Fruit fly (Drosophila melanogaster) whole organism, embryonic: ENCODE measurements around the gene polo.

Experiments
- ATbp ChIP-seq: fragments of 200-800 bp; sonication (Bioruptor generic); optimal IDR thresholded peaks from 2 replicates; lab custom pipeline; 2017; ENCODE audit warnings: missing biosample characterization, mild to moderate bottlenecking, missing genetic modification characterization, missing genetic modification reagents
- Adf1 ChIP-seq: fragments of 200-800 bp; sonication (Bioruptor generic); IDR thresholded peaks from 2 replicates; pipeline ENCODE4 v1.3.6; 2022; ENCODE audit warnings: missing biosample characterization, missing genetic modification characterization
- Antp ChIP-seq: fragments of 200-800 bp; sonication (Bioruptor generic); optimal IDR thresholded peaks from 3 replicates; lab custom pipeline; 2016; ENCODE audit warnings: missing biosample characterization, missing genetic modification characterization
- Bgb ChIP-seq: fragments of 200-800 bp; sonication (Bioruptor generic); IDR thresholded peaks from 2 replicates; pipeline ENCODE4 v1.3.6; 2022; ENCODE audit warnings: missing biosample characterization, missing genetic modification characterization; ENCODE audit not compliant: partially characterized antibody
- CG11247 ChIP-seq: fragments of 200-800 bp; sonication (Bioruptor generic); IDR thresholded peaks from 2 replicates; pipeline ENCODE4 v1.3.6; 2022; ENCODE audit warnings: missing biosample characterization, missing genetic modification characterization
- CG12391 ChIP-seq: fragments of 200-800 bp; sonication (Bioruptor generic); optimal IDR thresholded peaks from 3 replicates; lab custom pipeline; 2018; ENCODE audit warnings: missing biosample characterization, mild to moderate bottlenecking, missing genetic modification characterization, moderate library complexity
- CG12769 ChIP-seq: fragments of 200-800 bp; sonication (Bioruptor generic); optimal IDR thresholded peaks from 2 replicates; lab custom pipeline; 2019; ENCODE audit warnings: missing biosample characterization, mild to moderate bottlenecking, missing genetic modification characterization, moderate library complexity
- CG13287 ChIP-seq: fragments of 200-800 bp; sonication (Bioruptor generic); IDR thresholded peaks from 2 replicates; pipeline ENCODE4 v1.3.6; 2022; ENCODE audit warnings: missing biosample characterization, missing genetic modification characterization; ENCODE audit not compliant: partially characterized antibody
- CG13775 ChIP-seq: fragments of 200-800 bp; sonication (Bioruptor generic); optimal IDR thresholded peaks from 3 replicates; lab custom pipeline; 2017; ENCODE audit warnings: missing biosample characterization, mild to moderate bottlenecking, missing genetic modification characterization
- CG1832 ChIP-seq: fragments of 200-800 bp; sonication (Bioruptor generic); optimal IDR thresholded peaks from 2 replicates; lab custom pipeline; 2017; ENCODE audit warnings: missing biosample characterization, mild to moderate bottlenecking, missing genetic modification characterization, inconsistent platforms
- CG18599 ChIP-seq: fragments of 200-800 bp; sonication (Bioruptor generic); optimal IDR thresholded peaks from 3 replicates; lab custom pipeline; 2017; ENCODE audit warnings: missing biosample characterization, missing genetic modification characterization, mild to moderate bottlenecking, moderate library complexity, missing genetic modification reagents
- CG2120 ChIP-seq: fragments of 200-800 bp; sonication (Bioruptor generic); optimal IDR thresholded peaks from 3 replicates; lab custom pipeline; 2016; ENCODE audit warnings: missing biosample characterization, missing genetic modification characterization
- CG2875 ChIP-seq: fragments of 200-800 bp; sonication (Bioruptor generic); optimal IDR thresholded peaks from 2 replicates; lab custom pipeline; 2017; ENCODE audit warnings: missing biosample characterization, mild to moderate bottlenecking, missing genetic modification characterization, missing genetic modification reagents
- CG30431 ChIP-seq: fragments of 200-800 bp; sonication (Bioruptor generic); optimal IDR thresholded peaks from 2 replicates; lab custom pipeline; 2017; ENCODE audit warnings: missing biosample characterization, missing genetic modification characterization
- CG31224 ChIP-seq: fragments of 200-800 bp; sonication (Bioruptor generic); IDR thresholded peaks from 2 replicates; pipeline ENCODE4 v1.3.6; 2022; ENCODE audit warnings: missing biosample characterization, missing genetic modification characterization
- CG31388 ChIP-seq: fragments of 200-800 bp; sonication (Bioruptor generic); optimal IDR thresholded peaks from 2 replicates; lab custom pipeline; 2016; ENCODE audit warnings: missing biosample characterization, missing genetic modification characterization
- CG34422 ChIP-seq: fragments of 200-800 bp; sonication (Bioruptor generic); IDR thresholded peaks from 3 replicates; pipeline ENCODE4 v1.3.6; 2022; ENCODE audit warnings: missing biosample characterization, missing genetic modification characterization
- CG3726 ChIP-seq: fragments of 200-800 bp; sonication (Bioruptor generic); IDR thresholded peaks from 3 replicates; pipeline ENCODE4, ENCODE4 v1.3.6; 2022; ENCODE audit warnings: missing biosample characterization, missing genetic modification characterization
- CG3838 ChIP-seq: fragments of 200-800 bp; sonication (Bioruptor generic); optimal IDR thresholded peaks from 3 replicates; lab custom pipeline; 2016; ENCODE audit warnings: missing biosample characterization, missing genetic modification characterization
- CG4424 ChIP-seq: fragments of 200-800 bp; sonication (Bioruptor generic); optimal IDR thresholded peaks from 3 replicates; lab custom pipeline; 2016; ENCODE audit warnings: missing biosample characterization, missing genetic modification characterization
- CG4617 ChIP-seq: fragments of 200-800 bp; sonication (Bioruptor generic); optimal IDR thresholded peaks from 3 replicates; lab custom pipeline; 2016; ENCODE audit warnings: missing biosample characterization, missing genetic modification characterization, borderline replicate concordance
- CG4854 ChIP-seq: fragments of 200-800 bp; sonication (Bioruptor generic); optimal IDR thresholded peaks from 2 replicates; lab custom pipeline; 2016; ENCODE audit warnings: missing biosample characterization, missing genetic modification characterization, inconsistent platforms
- CG6254 ChIP-seq: fragments of 200-800 bp; sonication (Bioruptor generic); optimal IDR thresholded peaks from 3 replicates; lab custom pipeline; 2017; ENCODE audit warnings: mild to moderate bottlenecking, missing biosample characterization, missing genetic modification reagents, missing genetic modification characterization
- CG6854 ChIP-seq: fragments of 200-800 bp; sonication (Bioruptor generic); optimal IDR thresholded peaks from 3 replicates; lab custom pipeline; 2017; ENCODE audit warnings: missing biosample characterization, mild to moderate bottlenecking, missing genetic modification characterization
- Chrac-16 ChIP-seq: fragments of 200-800 bp; sonication (Bioruptor generic); optimal IDR thresholded peaks from 3 replicates; lab custom pipeline; 2016; ENCODE audit warnings: missing biosample characterization, missing genetic modification characterization
- E2f1 ChIP-seq: fragments of 200-800 bp; sonication (Bioruptor generic); IDR thresholded peaks from 2 replicates; pipeline ENCODE4 v1.3.6; 2022; ENCODE audit warnings: missing biosample characterization, missing genetic modification characterization
- HHEX ChIP-seq: fragments of 200-800 bp; sonication (Bioruptor generic); optimal IDR thresholded peaks from 3 replicates; lab custom pipeline; 2017; ENCODE audit warnings: missing biosample characterization, mild to moderate bottlenecking, missing genetic modification characterization, missing genetic modification reagents
- HLH4C ChIP-seq: fragments of 200-800 bp; sonication (Bioruptor generic); IDR thresholded peaks from 3 replicates; pipeline ENCODE4 v1.3.6; 2022; ENCODE audit warnings: missing biosample characterization, missing genetic modification characterization; ENCODE audit not compliant: partially characterized antibody
- Max ChIP-seq: fragments of 200-800 bp; sonication (Bioruptor generic); optimal IDR thresholded peaks from 2 replicates; lab custom pipeline; 2016; ENCODE audit warnings: missing biosample characterization, mild to moderate bottlenecking, missing genetic modification characterization
- NK7.1 ChIP-seq: fragments of 200-800 bp; sonication (Bioruptor generic); optimal IDR thresholded peaks from 3 replicates; lab custom pipeline; 2016; ENCODE audit warnings: missing biosample characterization, missing genetic modification characterization
- Nf-YC ChIP-seq: fragments of 200-800 bp; optimal IDR thresholded peaks from 3 replicates; lab custom pipeline; 2019; ENCODE audit warnings: missing biosample characterization, mild to moderate bottlenecking, missing genetic modification characterization, moderate library complexity
- Ptx1 ChIP-seq: fragments of 200-800 bp; sonication (Bioruptor generic); IDR thresholded peaks from 2 replicates; pipeline ENCODE4 v1.3.6; 2022; ENCODE audit warnings: missing biosample characterization, missing genetic modification characterization
- Scr ChIP-seq: fragments of 200-800 bp; sonication (Bioruptor generic); IDR thresholded peaks from 2 replicates; pipeline ENCODE4 v1.3.6; 2022; ENCODE audit warnings: missing biosample characterization, missing genetic modification characterization; ENCODE audit not compliant: partially characterized antibody
- Ssrp ChIP-seq: fragments of 200-800 bp; sonication (Bioruptor generic); optimal IDR thresholded peaks from 2 replicates; lab custom pipeline; 2018; ENCODE audit warnings: missing biosample characterization, mild to moderate bottlenecking, missing genetic modification characterization, moderate library complexity
- TFAM ChIP-seq: fragments of 200-800 bp; sonication (Bioruptor generic); optimal IDR thresholded peaks from 2 replicates; lab custom pipeline; 2017; ENCODE audit warnings: missing biosample characterization, missing genetic modification characterization, inconsistent platforms
- Xbp1 ChIP-seq: fragments of 200-800 bp; sonication (Bioruptor generic); optimal IDR thresholded peaks from 3 replicates; lab custom pipeline; 2016; ENCODE audit warnings: missing biosample characterization, mild to moderate bottlenecking, missing genetic modification characterization
- btn ChIP-seq: fragments of 200-800 bp; sonication (Bioruptor generic); optimal IDR thresholded peaks from 2 replicates; lab custom pipeline; 2016; ENCODE audit warnings: missing biosample characterization, missing genetic modification characterization
- cwo ChIP-seq: fragments of 200-800 bp; sonication (Bioruptor generic); optimal IDR thresholded peaks from 3 replicates; lab custom pipeline; 2017; ENCODE audit warnings: missing biosample characterization, missing genetic modification characterization, mild to moderate bottlenecking, moderate library complexity, missing genetic modification reagents
- en ChIP-seq: fragments of 200-800 bp; sonication (Bioruptor generic); optimal IDR thresholded peaks from 2 replicates; lab custom pipeline; 2016; ENCODE audit warnings: missing biosample characterization, missing genetic modification characterization
- exex ChIP-seq: fragments of 200-800 bp; sonication (Bioruptor generic); optimal IDR thresholded peaks from 4 replicates; lab custom pipeline; 2018; ENCODE audit warnings: missing biosample characterization, mild to moderate bottlenecking, missing genetic modification characterization, moderate library complexity
- gem ChIP-seq: fragments of 200-800 bp; sonication (Bioruptor generic); optimal IDR thresholded peaks from 2 replicates; lab custom pipeline; 2019; ENCODE audit warnings: missing biosample characterization, mild to moderate bottlenecking, missing genetic modification characterization, moderate library complexity
- hkb ChIP-seq, 2 experiments: fragments of 200-800 bp in 1 of 2; fragments of >200 bp in 1 of 2; sonication (Bioruptor generic) in 1 of 2; IDR thresholded peaks in 1 of 2; optimal IDR thresholded peaks in 1 of 2; 2 replicates each; pipeline versions ENCODE4 v1.3.6 to Lab custom; 2017 to 2022; ENCODE audit warnings: missing biosample characterization in 1 of 2, missing genetic modification characterization in 1 of 2
- mirr ChIP-seq: fragments of 200-800 bp; sonication (Bioruptor generic); optimal IDR thresholded peaks from 3 replicates; lab custom pipeline; 2018; ENCODE audit warnings: missing biosample characterization, mild to moderate bottlenecking, missing genetic modification characterization
- pan ChIP-seq, 4 experiments: fragments of >200 bp in 3 of 4; fragments of 200-800 bp in 1 of 4; sonication (Bioruptor generic) in 1 of 4; optimal IDR thresholded peaks in 3 of 4; IDR thresholded peaks in 1 of 4; 2 replicates each; pipeline versions ENCODE4 v1.3.6 to Lab custom; 2017 to 2022; ENCODE audit warnings: missing biosample characterization in 2 of 4, missing genetic modification characterization in 2 of 4, mixed read lengths in 1 of 4
- shn ChIP-seq: fragments of 200-800 bp; sonication (Bioruptor generic); optimal IDR thresholded peaks from 3 replicates; lab custom pipeline; 2016; ENCODE audit warnings: missing biosample characterization, missing genetic modification characterization
- slbo ChIP-seq: fragments of 200-800 bp; sonication (Bioruptor generic); IDR thresholded peaks from 2 replicates; pipeline ENCODE4 v1.3.6; 2022; ENCODE audit warnings: missing biosample characterization, missing genetic modification characterization
- stc ChIP-seq: fragments of 200-800 bp; sonication (Bioruptor generic); IDR thresholded peaks from 2 replicates; pipeline ENCODE4 v1.3.6; 2022; ENCODE audit warnings: missing biosample characterization, missing genetic modification characterization
- unpg ChIP-seq: fragments of 200-800 bp; sonication (Bioruptor generic); optimal IDR thresholded peaks from 3 replicates; lab custom pipeline; 2018; ENCODE audit warnings: missing biosample characterization, mild to moderate bottlenecking, missing genetic modification characterization, moderate library complexity
- zfh2 ChIP-seq: fragments of 200-800 bp; sonication (Bioruptor generic); optimal IDR thresholded peaks from 2 replicates; lab custom pipeline; 2016; ENCODE audit warnings: missing biosample characterization, missing genetic modification characterization

polo gene

dm6 chr3L:20276615-20277014 lies 32.8 kb upstream of the polo start:
- TF ChIP-seq stc (GFP tag; lab: Robert Waterston, UW) (peak; percentile 50; the same call in 1 of the 2 replicates), en (GFP tag; lab: Kevin White, UChicago) (peak; percentile 20), CG13775 (GFP tag; lab: Kevin White, UChicago) (peak; percentile 13), CG3726 (no peak), CG31388 (no peak), hkb (optimal IDR thresholded peaks at IDR 0.05; lab: Kevin White, UChicago) (no peak), hkb (GFP tag; IDR thresholded peaks at IDR 0.05; lab: Robert Waterston, UW) (peak; percentile 69; the same call in 1 of the 2 replicates), Bgb (GFP tag; lab: Robert Waterston, UW) (no peak), CG31224 (no peak), HLH4C (GFP tag; lab: Robert Waterston, UW) (no peak), cwo (GFP tag; lab: Kevin White, UChicago) (peak; percentile 63), Scr (no peak), CG2120 (GFP tag; lab: Kevin White, UChicago) (peak; percentile 60), Nf-YC (tag; lab: Kevin White, UChicago) (no peak), Max (GFP tag; lab: Kevin White, UChicago) (peak; percentile 2), Adf1 (GFP tag; lab: Robert Waterston, UW) (no peak), ATbp (GFP tag; lab: Kevin White, UChicago) (peak; percentile 51), CG12769 (peak; percentile 36), mirr (no peak), CG18599 (peak; percentile 79), CG12391 (tag; lab: Kevin White, UChicago) (peak; percentile 52), Chrac-16 (GFP tag; lab: Kevin White, UChicago) (no peak), btn (GFP tag; lab: Kevin White, UChicago) (peak; percentile 18), CG1832 (GFP tag; lab: Kevin White, UChicago) (no peak), CG6854 (GFP tag; lab: Kevin White, UChicago) (peak; percentile 15), zfh2 (GFP tag; lab: Kevin White, UChicago) (peak; percentile 27), Xbp1 (GFP tag; lab: Kevin White, UChicago) (peak; percentile 25), CG4617 (GFP tag; lab: Kevin White, UChicago) (no peak), CG4854 (GFP tag; lab: Kevin White, UChicago) (peak; percentile 30), pan (optimal IDR thresholded peaks at IDR 0.05; lab: Kevin White, UChicago) (no peak), pan (GFP tag; optimal IDR thresholded peaks at IDR 0.05 in 1 of 2, IDR thresholded peaks at IDR 0.05 in 1 of 2) (peak in 1 of 2 experiments; percentile 65), TFAM (no peak), CG3838 (GFP tag; lab: Kevin White, UChicago) (no peak), Antp (GFP tag; lab: Kevin White, UChicago) (peak; percentile 36), shn (GFP tag; lab: Kevin White, UChicago) (peak; percentile 1), CG11247 (GFP tag; lab: Robert Waterston, UW) (0 out of 2 replicates have a peak, but pooled peaks have one; percentile 8), NK7.1 (GFP tag; lab: Kevin White, UChicago) (peak; percentile 10), E2f1 (GFP tag; lab: Robert Waterston, UW) (peak; percentile 16; the same call in 1 of the 2 replicates), CG6254 (GFP tag; lab: Kevin White, UChicago) (peak; percentile 11), HHEX (no peak), slbo (peak; percentile 55), CG34422 (peak; percentile 53; the same call in 1 of the 3 replicates), CG4424 (peak; percentile 43), gem (tag; lab: Kevin White, UChicago) (peak; percentile 74), CG13287 (GFP tag; lab: Robert Waterston, UW) (no peak), Ssrp (peak; percentile 26), Ptx1 (peak; percentile 64), CG30431 (no peak), CG2875 (GFP tag; lab: Kevin White, UChicago) (no peak), exex (tag; lab: Kevin White, UChicago) (no peak), unpg (GFP tag; lab: Kevin White, UChicago) (peak; percentile 62)
